Fruit fly (Drosophila melanogaster) whole organism, embryonic: ENCODE data around the gene Cyt-b5-r.

Experiments
- B-H1 ChIP-seq: fragments of 200-800 bp; sonication (Bioruptor generic); IDR thresholded peaks from 3 replicates; pipeline ENCODE4 v1.3.6; 2022; ENCODE audit warnings: missing biosample characterization, missing genetic modification characterization
- CG10431 ChIP-seq: fragments of 200-800 bp; sonication (Bioruptor generic); optimal IDR thresholded peaks from 3 replicates; lab custom pipeline; 2018; ENCODE audit warnings: missing biosample characterization, mild to moderate bottlenecking, missing genetic modification characterization
- CG1233 ChIP-seq: fragments of 200-800 bp; sonication (Bioruptor generic); optimal IDR thresholded peaks from 4 replicates; lab custom pipeline; 2018; ENCODE audit warnings: missing biosample characterization, mild to moderate bottlenecking, missing genetic modification characterization
- CG13894 ChIP-seq: fragments of 200-800 bp; sonication (Bioruptor generic); optimal IDR thresholded peaks from 3 replicates; lab custom pipeline; 2018; ENCODE audit warnings: missing biosample characterization, mild to moderate bottlenecking, missing genetic modification characterization, moderate library complexity
- CG14441 ChIP-seq: fragments of 200-800 bp; sonication (Bioruptor generic); IDR thresholded peaks from 2 replicates; pipeline ENCODE4 v1.3.6; 2022; ENCODE audit warnings: missing biosample characterization, missing genetic modification characterization
- CG18476 ChIP-seq: fragments of 200-800 bp; sonication (Bioruptor generic); optimal IDR thresholded peaks from 2 replicates; lab custom pipeline; 2016; ENCODE audit warnings: missing biosample characterization, mild to moderate bottlenecking, missing genetic modification characterization
- CG2129 ChIP-seq: fragments of 200-800 bp; sonication (Bioruptor generic); IDR thresholded peaks from 2 replicates; pipeline ENCODE4 v1.3.6; 2022; ENCODE audit warnings: missing biosample characterization, missing genetic modification characterization; ENCODE audit not compliant: partially characterized antibody
- CG2712 ChIP-seq: fragments of 200-800 bp; optimal IDR thresholded peaks from 3 replicates; lab custom pipeline; 2019; ENCODE audit warnings: missing biosample characterization, mild to moderate bottlenecking, missing genetic modification characterization, moderate library complexity
- CG3163 ChIP-seq: fragments of 200-800 bp; sonication (Bioruptor generic); optimal IDR thresholded peaks from 3 replicates; lab custom pipeline; 2016; ENCODE audit warnings: missing biosample characterization, missing genetic modification characterization
- CG3995 ChIP-seq: fragments of 200-800 bp; sonication (Bioruptor generic); optimal IDR thresholded peaks from 3 replicates; lab custom pipeline; 2016; ENCODE audit warnings: missing biosample characterization, missing genetic modification characterization
- CG4282 ChIP-seq: fragments of 200-800 bp; sonication (Bioruptor generic); optimal IDR thresholded peaks from 2 replicates; lab custom pipeline; 2016; ENCODE audit warnings: missing biosample characterization, missing genetic modification characterization
- CG4707 ChIP-seq: fragments of 200-800 bp; sonication (Bioruptor generic); optimal IDR thresholded peaks from 2 replicates; lab custom pipeline; 2018; ENCODE audit warnings: missing biosample characterization, mild to moderate bottlenecking, missing genetic modification characterization, moderate library complexity
- CG6175 ChIP-seq: fragments of 200-800 bp; sonication (Bioruptor generic); IDR thresholded peaks from 3 replicates; pipeline ENCODE4 v1.3.6; 2022; ENCODE audit warnings: missing biosample characterization, missing genetic modification characterization
- CG7357 ChIP-seq: fragments of 200-800 bp; sonication (Bioruptor generic); IDR thresholded peaks from 3 replicates; pipeline ENCODE4 v1.3.6; 2022; ENCODE audit warnings: missing biosample characterization, missing genetic modification characterization
- CG8924 ChIP-seq: fragments of 200-800 bp; optimal IDR thresholded peaks from 3 replicates; lab custom pipeline; 2019; ENCODE audit warnings: missing biosample characterization, mild to moderate bottlenecking, missing genetic modification characterization, moderate library complexity
- CG9437 ChIP-seq: fragments of 200-800 bp; sonication (Bioruptor generic); optimal IDR thresholded peaks from 2 replicates; lab custom pipeline; 2018; ENCODE audit warnings: missing biosample characterization, mild to moderate bottlenecking, missing genetic modification characterization
- CG9609 ChIP-seq: fragments of 200-800 bp; sonication (Bioruptor generic); optimal IDR thresholded peaks from 3 replicates; lab custom pipeline; 2016; ENCODE audit warnings: missing biosample characterization, missing genetic modification characterization
- CG9817 ChIP-seq: fragments of 200-800 bp; sonication (Bioruptor generic); optimal IDR thresholded peaks from 2 replicates; lab custom pipeline; 2018; ENCODE audit warnings: missing biosample characterization, mild to moderate bottlenecking, missing genetic modification characterization, moderate library complexity
- Dfd ChIP-seq, 2 experiments: fragments of >200 bp; optimal IDR thresholded peaks; 2 replicates each; lab custom pipeline; 2017; ENCODE audit warnings: missing biosample characterization in 2 of 2, missing genetic modification characterization in 2 of 2
- GATAe ChIP-seq: fragments of 200-800 bp; sonication (Bioruptor generic); conservative IDR thresholded peaks from 2 replicates; pipeline ENCODE4 v1.3.6; 2022; ENCODE audit warnings: missing biosample characterization, missing genetic modification characterization
- Gug ChIP-seq: fragments of 200-800 bp; sonication (Bioruptor generic); IDR thresholded peaks from 4 replicates; pipeline ENCODE4 v1.3.6; 2022; ENCODE audit warnings: missing biosample characterization, missing genetic modification characterization
- Hr78 ChIP-seq, 2 experiments: fragments of 200-800 bp in 1 of 2; fragments of >200 bp in 1 of 2; sonication (Bioruptor generic) in 1 of 2; optimal IDR thresholded peaks; 2 replicates each; lab custom pipeline; 2017 to 2019; ENCODE audit warnings: missing biosample characterization in 2 of 2, missing genetic modification characterization in 2 of 2, mild to moderate bottlenecking in 1 of 2, moderate library complexity in 1 of 2
- Myb ChIP-seq: fragments of 200-800 bp; sonication (Bioruptor generic); optimal IDR thresholded peaks from 2 replicates; lab custom pipeline; 2016; ENCODE audit warnings: missing biosample characterization, missing genetic modification characterization
- Nf-YB ChIP-seq: fragments of 200-800 bp; sonication (Bioruptor generic); optimal IDR thresholded peaks from 3 replicates; lab custom pipeline; 2019; ENCODE audit warnings: missing biosample characterization, mild to moderate bottlenecking, missing genetic modification characterization, moderate library complexity
- NfI ChIP-seq: fragments of 200-800 bp; sonication (Bioruptor generic); optimal IDR thresholded peaks from 3 replicates; lab custom pipeline; 2018; ENCODE audit warnings: missing biosample characterization, mild to moderate bottlenecking, missing genetic modification characterization, moderate library complexity
- Pdp1 ChIP-seq, 2 experiments: fragments of 200-800 bp; sonication (Bioruptor generic); optimal IDR thresholded peaks; 3 replicates each; lab custom pipeline; 2016; ENCODE audit warnings: missing biosample characterization in 2 of 2, missing genetic modification characterization in 2 of 2, mild to moderate bottlenecking in 1 of 2, moderate library complexity in 1 of 2
- Rx ChIP-seq: fragments of 200-800 bp; sonication (Bioruptor generic); IDR thresholded peaks from 2 replicates; pipeline ENCODE4 v1.3.6; 2022; ENCODE audit warnings: missing biosample characterization, missing genetic modification characterization
- Scr ChIP-seq: fragments of 200-800 bp; sonication (Bioruptor generic); IDR thresholded peaks from 2 replicates; pipeline ENCODE4 v1.3.6; 2022; ENCODE audit warnings: missing biosample characterization, missing genetic modification characterization; ENCODE audit not compliant: partially characterized antibody
- Sox102F ChIP-seq: fragments of 200-800 bp; sonication (Bioruptor generic); optimal IDR thresholded peaks from 2 replicates; lab custom pipeline; 2018; ENCODE audit warnings: missing biosample characterization, mild to moderate bottlenecking, missing genetic modification characterization, moderate library complexity
- Tbp ChIP-seq: fragments of >200 bp; optimal IDR thresholded peaks from 2 replicates; lab custom pipeline; 2018; ENCODE audit warnings: missing biosample characterization, missing genetic modification characterization
- Xbp1 ChIP-seq: fragments of 200-800 bp; sonication (Bioruptor generic); optimal IDR thresholded peaks from 3 replicates; lab custom pipeline; 2016; ENCODE audit warnings: missing biosample characterization, mild to moderate bottlenecking, missing genetic modification characterization
- ac ChIP-seq: fragments of 200-800 bp; sonication (Bioruptor generic); optimal IDR thresholded peaks from 3 replicates; lab custom pipeline; 2017; ENCODE audit warnings: missing biosample characterization, mild to moderate bottlenecking, missing genetic modification characterization
- ap ChIP-seq: fragments of 200-800 bp; sonication (Bioruptor generic); IDR thresholded peaks from 2 replicates; pipeline ENCODE4 v1.3.6; 2022; ENCODE audit warnings: missing biosample characterization, missing genetic modification characterization
- ato ChIP-seq: fragments of 200-800 bp; sonication (Bioruptor generic); IDR thresholded peaks from 2 replicates; pipeline ENCODE4 v1.3.6; 2022; ENCODE audit warnings: missing biosample characterization, missing genetic modification characterization; ENCODE audit not compliant: partially characterized antibody
- bcd ChIP-seq: fragments of 200-800 bp; sonication (Bioruptor generic); optimal IDR thresholded peaks from 2 replicates; lab custom pipeline; 2017; ENCODE audit warnings: missing biosample characterization, mild to moderate bottlenecking, missing genetic modification characterization
- cas ChIP-seq: fragments of 200-800 bp; sonication (Bioruptor generic); IDR thresholded peaks from 2 replicates; pipeline ENCODE4 v1.3.6; 2022; ENCODE audit warnings: missing biosample characterization, missing genetic modification characterization
- dan ChIP-seq: fragments of 200-800 bp; sonication (Bioruptor generic); IDR thresholded peaks from 2 replicates; pipeline ENCODE4 v1.3.6; 2022; ENCODE audit warnings: missing biosample characterization, missing genetic modification characterization
- dmrt11E ChIP-seq: fragments of 200-800 bp; sonication (Bioruptor generic); optimal IDR thresholded peaks from 3 replicates; lab custom pipeline; 2018; ENCODE audit warnings: missing biosample characterization, mild to moderate bottlenecking, missing genetic modification characterization, moderate library complexity
- fd96Cb ChIP-seq: fragments of 200-800 bp; sonication (Bioruptor generic); optimal IDR thresholded peaks from 2 replicates; lab custom pipeline; 2018; ENCODE audit warnings: missing biosample characterization, mild to moderate bottlenecking, missing genetic modification characterization, moderate library complexity
- hbn ChIP-seq: fragments of 200-800 bp; sonication (Bioruptor generic); IDR thresholded peaks from 2 replicates; pipeline ENCODE4 v1.3.6; 2022; ENCODE audit warnings: missing biosample characterization, missing genetic modification characterization; ENCODE audit not compliant: partially characterized antibody
- hkb ChIP-seq, 2 experiments: fragments of 200-800 bp in 1 of 2; fragments of >200 bp in 1 of 2; sonication (Bioruptor generic) in 1 of 2; IDR thresholded peaks in 1 of 2; optimal IDR thresholded peaks in 1 of 2; 2 replicates each; pipeline versions ENCODE4 v1.3.6 to Lab custom; 2017 to 2022; ENCODE audit warnings: missing biosample characterization in 1 of 2, missing genetic modification characterization in 1 of 2
- pan ChIP-seq, 4 experiments: fragments of >200 bp in 3 of 4; fragments of 200-800 bp in 1 of 4; sonication (Bioruptor generic) in 1 of 4; optimal IDR thresholded peaks in 3 of 4; IDR thresholded peaks in 1 of 4; 2 replicates each; pipeline versions ENCODE4 v1.3.6 to Lab custom; 2017 to 2022; ENCODE audit warnings: missing biosample characterization in 2 of 4, missing genetic modification characterization in 2 of 4, mixed read lengths in 1 of 4
- tin ChIP-seq: fragments of 200-800 bp; sonication (Bioruptor generic); optimal IDR thresholded peaks from 3 replicates; lab custom pipeline; 2016; ENCODE audit warnings: missing biosample characterization, missing genetic modification characterization
- tll ChIP-seq, 2 experiments: fragments of 200-800 bp in 1 of 2; fragments of >200 bp in 1 of 2; sonication (Bioruptor generic) in 1 of 2; optimal IDR thresholded peaks; 2 replicates each; lab custom pipeline; 2017 to 2019; ENCODE audit warnings: missing biosample characterization in 2 of 2, missing genetic modification characterization in 2 of 2, mild to moderate bottlenecking in 1 of 2, moderate library complexity in 1 of 2
- twi ChIP-seq: fragments of 200-800 bp; optimal IDR thresholded peaks from 2 replicates; lab custom pipeline; 2019; ENCODE audit warnings: missing biosample characterization, mild to moderate bottlenecking, missing genetic modification characterization, moderate library complexity
- unpg ChIP-seq: fragments of 200-800 bp; sonication (Bioruptor generic); optimal IDR thresholded peaks from 3 replicates; lab custom pipeline; 2018; ENCODE audit warnings: missing biosample characterization, mild to moderate bottlenecking, missing genetic modification characterization, moderate library complexity
- wdn ChIP-seq: fragments of 200-800 bp; sonication (Bioruptor generic); IDR thresholded peaks from 2 replicates; pipeline ENCODE4 v1.3.6; 2022; ENCODE audit warnings: missing biosample characterization, missing genetic modification characterization
- wor ChIP-seq: fragments of 200-800 bp; sonication (Bioruptor generic); IDR thresholded peaks from 2 replicates; pipeline ENCODE4 v1.3.6; 2022; ENCODE audit warnings: missing biosample characterization, missing genetic modification characterization

The Cyt-b5-r gene

DNA sequence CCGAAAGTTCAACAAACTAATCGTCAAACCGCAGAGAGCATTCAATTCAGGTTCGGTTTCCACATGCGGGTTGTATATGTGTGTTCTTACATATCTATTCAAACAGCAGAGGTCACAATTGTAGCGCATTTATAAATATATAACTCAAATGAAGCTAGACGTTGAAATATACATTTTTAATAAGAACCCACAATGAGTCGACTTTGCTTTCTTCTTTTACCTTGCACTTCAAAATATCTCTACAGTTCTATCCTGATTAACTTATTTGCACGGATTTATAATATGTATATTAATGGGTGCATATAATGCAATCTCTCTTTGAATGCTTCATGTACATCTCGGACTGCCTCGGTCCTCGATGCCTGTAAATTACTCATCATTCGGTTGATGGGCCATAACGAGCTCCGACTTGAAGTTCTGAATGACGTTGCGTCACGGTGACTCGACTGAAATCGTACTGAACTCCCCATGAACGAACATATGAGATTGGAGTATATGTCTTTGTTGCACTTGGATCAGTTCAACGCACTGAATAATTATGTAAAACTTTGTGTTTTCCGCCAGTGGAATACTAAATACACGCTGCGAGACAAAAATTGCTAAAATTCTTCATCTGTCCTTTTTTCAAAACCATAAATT, 27.9 kb upstream of the Cyt-b5-r start (continued):
- TF ChIP-seq CG9817 (tag; lab: Kevin White, UChicago) (no peak), wdn (GFP tag; lab: Robert Waterston, UW) (no peak), GATAe (no peak), CG7357 (GFP tag; lab: Robert Waterston, UW) (no peak), Sox102F (GFP tag; lab: Kevin White, UChicago) (peak; percentile 43), NfI (GFP tag; lab: Kevin White, UChicago) (peak; percentile 21), CG2712 (tag; lab: Kevin White, UChicago) (peak; percentile 61), unpg (GFP tag; lab: Kevin White, UChicago) (peak; percentile 52), tin (GFP tag; lab: Kevin White, UChicago) (peak; percentile 8), wor (GFP tag; lab: Robert Waterston, UW) (no peak), Nf-YB (GFP tag; lab: Kevin White, UChicago) (peak; percentile 30), CG3163 (no peak), ac (GFP tag; lab: Kevin White, UChicago) (no peak), dan (GFP tag; lab: Robert Waterston, UW) (no peak), tll (GFP tag; optimal IDR thresholded peaks at IDR 0.05; lab: Kevin White, UChicago) (no peak), CG10431 (GFP tag; lab: Kevin White, UChicago) (no peak), fd96Cb (tag; lab: Kevin White, UChicago) (peak; percentile 37), CG3995 (GFP tag; lab: Kevin White, UChicago) (no peak), B-H1 (no peak), CG4707 (peak; percentile 1), Xbp1 (GFP tag; lab: Kevin White, UChicago) (peak; percentile 12), CG1233 (GFP tag; lab: Kevin White, UChicago) (peak; percentile 33), cas (GFP tag; lab: Robert Waterston, UW) (no peak), hkb (optimal IDR thresholded peaks at IDR 0.05; lab: Kevin White, UChicago) (no peak), hkb (GFP tag; IDR thresholded peaks at IDR 0.05; lab: Robert Waterston, UW) (no peak), Scr (GFP tag; lab: Robert Waterston, UW) (no peak), ato (GFP tag; lab: Robert Waterston, UW) (no peak), CG6175 (GFP tag; lab: Robert Waterston, UW) (no peak), Dfd (GFP tag; optimal IDR thresholded peaks at IDR 0.05; lab: Kevin White, UChicago) (no peak), bcd (no peak), CG2129 (GFP tag; lab: Robert Waterston, UW) (no peak), CG18476 (GFP tag; lab: Kevin White, UChicago) (peak; percentile 3), Rx (GFP tag; lab: Robert Waterston, UW) (no peak), Tbp (GFP tag; lab: Kevin White, UChicago) (no peak), CG4282 (GFP tag; lab: Kevin White, UChicago) (no peak), twi (tag; lab: Kevin White, UChicago) (no peak), Pdp1 (GFP tag; optimal IDR thresholded peaks at IDR 0.05; lab: Kevin White, UChicago) (peak in 1 of 2 experiments; percentile 67), ap (GFP tag; lab: Robert Waterston, UW) (no peak), Gug (GFP tag; lab: Robert Waterston, UW) (no peak), hbn (GFP tag; lab: Robert Waterston, UW) (no peak), CG14441 (GFP tag; lab: Robert Waterston, UW) (no peak), Myb (GFP tag; lab: Kevin White, UChicago) (no peak), CG13894 (no peak), CG9437 (GFP tag; lab: Kevin White, UChicago) (peak; percentile 21), pan (optimal IDR thresholded peaks at IDR 0.05; lab: Kevin White, UChicago) (no peak), pan (GFP tag; optimal IDR thresholded peaks at IDR 0.05 in 1 of 2, IDR thresholded peaks at IDR 0.05 in 1 of 2) (no peak), CG9609 (GFP tag; lab: Kevin White, UChicago) (no peak), dmrt11E (peak; percentile 43), Hr78 (GFP tag; optimal IDR thresholded peaks at IDR 0.05; lab: Kevin White, UChicago) (no peak), CG8924 (tag; lab: Kevin White, UChicago) (peak; percentile 9)
